Fruit fly (Drosophila melanogaster): ENCODE data around the gene CG32214.
A peak's percentile ranks its signal among the peaks of the same experiment; 100 is the strongest.

Gene CG32214

dm6 chr3L:19512672-19513071 is 45.5 kb downstream of the CG32214 start:
- TF ChIP-seq Crg-1 (GFP tag; optimal IDR thresholded peaks at IDR 0.05) (no peak), CG14711 (tag; optimal IDR thresholded peaks at IDR 0.05) (no peak), pad (GFP tag; optimal IDR thresholded peaks at IDR 0.05) (no peak), CG1620 (GFP tag; optimal IDR thresholded peaks at IDR 0.05) (no peak), kay (GFP tag; ENCODE audit: borderline replicate concordance) (no peak), cnc (optimal IDR thresholded peaks at IDR 0.05) (no peak), CG11617 (GFP tag; optimal IDR thresholded peaks at IDR 0.05) (no peak)

dm6 chr3L:19516547-19516946 is 49.4 kb downstream of the CG32214 start:
- TF ChIP-seq CG5204 (GFP tag; optimal IDR thresholded peaks at IDR 0.05) (peak; percentile 46), Mnt (GFP tag; optimal IDR thresholded peaks at IDR 0.05) (peak; percentile 8), cnc (optimal IDR thresholded peaks at IDR 0.05) (no peak), toe (GFP tag; optimal IDR thresholded peaks at IDR 0.05) (peak; percentile 51), ovo (GFP tag; optimal IDR thresholded peaks at IDR 0.05) (peak; percentile 6), bab1 (GFP tag; optimal IDR thresholded peaks at IDR 0.05) (no peak), CG11617 (GFP tag; optimal IDR thresholded peaks at IDR 0.05) (no peak), Clk (GFP tag; optimal IDR thresholded peaks at IDR 0.05) (no peak), CG12768 (GFP tag; optimal IDR thresholded peaks at IDR 0.05) (no peak), cic (GFP tag; optimal IDR thresholded peaks at IDR 0.05) (no peak), CG7101 (tag; optimal IDR thresholded peaks at IDR 0.05) (peak; percentile 54), CG33017 (tag; optimal IDR thresholded peaks at IDR 0.05) (peak; percentile 2), tj (GFP tag; optimal IDR thresholded peaks at IDR 0.05) (no peak), CG7045 (GFP tag; optimal IDR thresholded peaks at IDR 0.05) (peak; percentile 51), pad (GFP tag; optimal IDR thresholded peaks at IDR 0.05) (no peak), Hr96 (GFP tag; optimal IDR thresholded peaks at IDR 0.05) (peak; percentile 70), CG1620 (GFP tag; optimal IDR thresholded peaks at IDR 0.05) (no peak), Crg-1 (GFP tag; optimal IDR thresholded peaks at IDR 0.05) (no peak)

All from whole organism, adult.